Fruit fly (Drosophila melanogaster): ENCODE results near the gene CG44836.

DNA sequence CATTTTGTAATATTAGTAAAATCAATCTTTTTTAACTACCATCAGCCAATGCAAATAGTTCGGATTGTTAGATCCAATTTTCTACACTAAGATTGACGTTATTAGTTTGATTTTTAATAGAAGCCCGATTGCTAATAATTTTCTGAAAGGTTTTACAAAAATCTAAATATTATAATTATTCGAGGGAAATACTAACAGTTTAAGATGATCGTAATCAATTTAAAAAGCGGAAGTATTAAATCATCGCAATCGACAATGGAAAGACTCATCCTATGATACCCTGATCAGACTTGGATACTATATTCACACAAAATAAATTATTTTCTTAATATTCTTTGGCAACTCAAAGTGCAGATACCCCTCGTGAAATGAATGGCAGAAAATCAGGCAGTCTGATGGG is 42.2 kb downstream of the CG44836 start:
- TF ChIP-seq CTCF (optimal IDR thresholded peaks at IDR 0.05) (no peak), CG8478 (optimal IDR thresholded peaks at IDR 0.05) (no peak)
